Worm (Caenorhabditis elegans) whole organism, late embryonic: ENCODE measurements around the gene C24D10.5.

Source experiments
- ahr-1 ChIP-seq: sonication (generic microtip); optimal IDR thresholded peaks from 2 replicates; lab custom pipeline; 2016; ENCODE audit warnings: missing genetic modification characterization, missing compliant biosample characterization
- ama-1 ChIP-seq: fragments of 150-350 bp; optimal IDR thresholded peaks from 2 replicates; lab custom pipeline; 2014
- ceh-14 ChIP-seq: sonication (generic microtip); optimal IDR thresholded peaks from 2 replicates; lab custom pipeline; 2016; ENCODE audit warnings: missing genotype, missing genetic modification characterization, missing compliant biosample characterization
- elt-4 ChIP-seq: sonication (generic microtip); optimal IDR thresholded peaks from 2 replicates; lab custom pipeline; 2016; ENCODE audit warnings: missing genetic modification characterization, missing compliant biosample characterization
- madf-2 ChIP-seq: sonication (generic microtip); optimal IDR thresholded peaks from 2 replicates; lab custom pipeline; 2017; ENCODE audit warnings: missing genetic modification characterization, missing compliant biosample characterization
- nfya-1 ChIP-seq: sonication (generic microtip); optimal IDR thresholded peaks from 2 replicates; lab custom pipeline; 2017; ENCODE audit warnings: missing genetic modification characterization, mild to moderate bottlenecking, missing compliant biosample characterization, antibody characterized with exemption, moderate library complexity
- pha-4 ChIP-seq: fragments of 150-350 bp; optimal IDR thresholded peaks from 2 replicates; lab custom pipeline; 2018; ENCODE audit warnings: missing biosample characterization, missing genetic modification reagents, missing genetic modification characterization
- sox-4 ChIP-seq: sonication (generic microtip); optimal IDR thresholded peaks from 2 replicates; lab custom pipeline; 2017; ENCODE audit warnings: mild to moderate bottlenecking, missing genetic modification characterization, inconsistent platforms, missing compliant biosample characterization

ce11 chrIV:5183755-5184166, 33.9 kb downstream of the C24D10.5 start, which contains the start of gene W03F8.4:
- TF ChIP-seq pha-4 (tag; lab: Kevin White, UChicago), result no peak
- peak; percentile 34 for TF ChIP-seq madf-2
- TF ChIP-seq sox-4 (tag; lab: Kevin White, UChicago), result no peak
- TF ChIP-seq ama-1 (lab: Kevin White, UChicago), result peak; percentile 89
- no peak for TF ChIP-seq elt-4 (tag; lab: Kevin White, UChicago)
- no peak for TF ChIP-seq ahr-1 (tag; lab: Kevin White, UChicago)
- peak; percentile 3 for TF ChIP-seq ceh-14
- TF ChIP-seq nfya-1, result peak; percentile 76
